Worm (Caenorhabditis elegans) whole organism, mixed stage, embryonic: Measurements from ENCODE around the gene K07C11.7.
A peak's percentile ranks its signal among the peaks of the same experiment; 100 is the strongest.

Experiments
- M03D4.4 ChIP-seq: sonication (generic microtip); optimal IDR thresholded peaks from 2 replicates; lab custom pipeline; 2017; ENCODE audit warnings: mild to moderate bottlenecking, missing genetic modification characterization, missing compliant biosample characterization
- bed-3 ChIP-seq: fragments of 200-800 bp; sonication (Bioruptor generic); optimal IDR thresholded peaks from 3 replicates; lab custom pipeline; 2018; ENCODE audit warnings: mild to moderate bottlenecking, missing genetic modification characterization, moderate library complexity, missing compliant biosample characterization
- blmp-1 ChIP-seq: fragments of 150-350 bp; optimal IDR thresholded peaks from 2 replicates; lab custom pipeline; 2014; ENCODE audit warnings: missing biosample characterization, missing genetic modification characterization
- ceh-39 ChIP-seq: fragments of 150-350 bp; optimal IDR thresholded peaks from 2 replicates; lab custom pipeline; 2014; ENCODE audit warnings: missing biosample characterization, missing genetic modification characterization
- ceh-83 ChIP-seq: fragments of 200-800 bp; sonication (Bioruptor generic); optimal IDR thresholded peaks from 2 replicates; lab custom pipeline; 2018; ENCODE audit warnings: mild to moderate bottlenecking, missing genetic modification characterization, missing compliant biosample characterization
- ces-1 ChIP-seq: fragments of 150-350 bp; optimal IDR thresholded peaks from 2 replicates; lab custom pipeline; 2014; ENCODE audit warnings: missing biosample characterization, missing genetic modification reagents, missing genetic modification characterization
- cnd-1 ChIP-seq: fragments of 200-800 bp; sonication (Bioruptor generic); optimal IDR thresholded peaks from 2 replicates; lab custom pipeline; 2018; ENCODE audit warnings: mild to moderate bottlenecking, missing genetic modification characterization, missing compliant biosample characterization
- drap-1 ChIP-seq: fragments of 200-800 bp; sonication (Bioruptor generic); optimal IDR thresholded peaks from 3 replicates; lab custom pipeline; 2018; ENCODE audit warnings: mild to moderate bottlenecking, missing genetic modification characterization, missing compliant biosample characterization
- elt-1 ChIP-seq: sonication (generic microtip); optimal IDR thresholded peaks from 2 replicates; lab custom pipeline; 2017; ENCODE audit warnings: missing genetic modification characterization, mild to moderate bottlenecking, missing compliant biosample characterization, antibody characterized with exemption, moderate library complexity, borderline replicate concordance; ENCODE audit not compliant: insufficient read depth
- elt-3 ChIP-seq: fragments of 150-350 bp; optimal IDR thresholded peaks from 2 replicates; lab custom pipeline; 2014; ENCODE audit warnings: missing biosample characterization, missing genetic modification characterization
- flh-1 ChIP-seq: fragments of 200-800 bp; sonication (Bioruptor generic); optimal IDR thresholded peaks from 2 replicates; lab custom pipeline; 2018; ENCODE audit warnings: mild to moderate bottlenecking, missing genetic modification characterization, moderate library complexity, missing compliant biosample characterization
- ham-2 ChIP-seq: fragments of 200-800 bp; sonication (Bioruptor generic); optimal IDR thresholded peaks from 2 replicates; lab custom pipeline; 2018; ENCODE audit warnings: mild to moderate bottlenecking, missing genetic modification characterization, missing compliant biosample characterization
- hlh-1 ChIP-seq: fragments of 150-350 bp; optimal IDR thresholded peaks from 2 replicates; lab custom pipeline; 2014; ENCODE audit warnings: missing biosample characterization, missing genetic modification reagents, missing genetic modification characterization
- lin-13 ChIP-seq: fragments of 150-350 bp; optimal IDR thresholded peaks from 2 replicates; lab custom pipeline; 2014; ENCODE audit warnings: missing biosample characterization, missing genetic modification characterization
- lin-32 ChIP-seq: fragments of 200-800 bp; sonication (Bioruptor generic); optimal IDR thresholded peaks from 2 replicates; lab custom pipeline; 2018; ENCODE audit warnings: mild to moderate bottlenecking, missing genetic modification characterization, missing compliant biosample characterization
- lsy-2 ChIP-seq: fragments of 150-350 bp; optimal IDR thresholded peaks from 2 replicates; lab custom pipeline; 2014; ENCODE audit warnings: missing biosample characterization, missing genetic modification characterization
- mab-5 ChIP-seq: fragments of 150-350 bp; optimal IDR thresholded peaks from 2 replicates; lab custom pipeline; 2014; ENCODE audit warnings: missing biosample characterization, missing genetic modification characterization
- mep-1 ChIP-seq: fragments of 150-350 bp; optimal IDR thresholded peaks from 2 replicates; lab custom pipeline; 2017; ENCODE audit warnings: missing biosample characterization, missing genetic modification reagents, missing genetic modification characterization, inconsistent platforms
- mls-2 ChIP-seq: sonication (generic microtip); optimal IDR thresholded peaks from 2 replicates; lab custom pipeline; 2016; ENCODE audit warnings: mild to moderate bottlenecking, missing genetic modification characterization, moderate library complexity, missing compliant biosample characterization
- nhr-12 ChIP-seq: fragments of 150-350 bp; optimal IDR thresholded peaks from 2 replicates; lab custom pipeline; 2014; ENCODE audit warnings: missing biosample characterization, missing genetic modification characterization
- nhr-2 ChIP-seq: fragments of 150-350 bp; optimal IDR thresholded peaks from 2 replicates; lab custom pipeline; 2014; ENCODE audit warnings: missing biosample characterization, missing genetic modification characterization
- nhr-237 ChIP-seq: fragments of 150-350 bp; optimal IDR thresholded peaks from 2 replicates; lab custom pipeline; 2014; ENCODE audit warnings: missing biosample characterization, missing genetic modification characterization
- nhr-28 ChIP-seq: fragments of 150-350 bp; optimal IDR thresholded peaks from 2 replicates; lab custom pipeline; 2014; ENCODE audit warnings: missing biosample characterization, missing genetic modification characterization
- nhr-76 ChIP-seq: sonication (generic microtip); optimal IDR thresholded peaks from 2 replicates; lab custom pipeline; 2017; ENCODE audit warnings: missing biosample characterization, missing genetic modification characterization
- pha-4 ChIP-seq: fragments of 150-350 bp; optimal IDR thresholded peaks from 2 replicates; lab custom pipeline; 2018; ENCODE audit warnings: missing biosample characterization, missing genetic modification reagents, missing genetic modification characterization
- sem-2 ChIP-seq: fragments of 200-800 bp; sonication (Bioruptor generic); optimal IDR thresholded peaks from 2 replicates; lab custom pipeline; 2018; ENCODE audit warnings: mild to moderate bottlenecking, missing genetic modification characterization, missing compliant biosample characterization
- snpc-4 ChIP-seq: fragments of 150-350 bp; optimal IDR thresholded peaks from 2 replicates; lab custom pipeline; 2014; ENCODE audit warnings: missing biosample characterization, missing genetic modification characterization
- sptf-1 ChIP-seq: sonication (generic microtip); optimal IDR thresholded peaks from 2 replicates; lab custom pipeline; 2017; ENCODE audit warnings: mild to moderate bottlenecking, missing genetic modification characterization, moderate library complexity, missing compliant biosample characterization
- tbx-8 ChIP-seq: fragments of 200-800 bp; sonication (Bioruptor generic); optimal IDR thresholded peaks from 2 replicates; lab custom pipeline; 2018; ENCODE audit warnings: mild to moderate bottlenecking, missing genetic modification characterization, moderate library complexity, missing compliant biosample characterization
- unc-120 ChIP-seq: sonication (generic microtip); optimal IDR thresholded peaks from 2 replicates; lab custom pipeline; 2017; ENCODE audit warnings: missing genetic modification characterization, missing compliant biosample characterization; ENCODE audit not compliant: poor library complexity, severe bottlenecking
- unc-39 ChIP-seq: fragments of 150-350 bp; optimal IDR thresholded peaks from 2 replicates; lab custom pipeline; 2014; ENCODE audit warnings: missing biosample characterization, missing genetic modification characterization
- unc-62 ChIP-seq: fragments of 150-350 bp; optimal IDR thresholded peaks from 2 replicates; lab custom pipeline; 2014; ENCODE audit warnings: missing biosample characterization, missing genetic modification reagents, missing genetic modification characterization
- zip-8 ChIP-seq: fragments of 150-350 bp; optimal IDR thresholded peaks from 2 replicates; lab custom pipeline; 2014; ENCODE audit warnings: missing biosample characterization, missing genetic modification characterization
- ztf-11 ChIP-seq: fragments of 150-350 bp; optimal IDR thresholded peaks from 2 replicates; lab custom pipeline; 2014; ENCODE audit warnings: missing biosample characterization, missing genetic modification characterization

The K07C11.7 gene

DNA sequence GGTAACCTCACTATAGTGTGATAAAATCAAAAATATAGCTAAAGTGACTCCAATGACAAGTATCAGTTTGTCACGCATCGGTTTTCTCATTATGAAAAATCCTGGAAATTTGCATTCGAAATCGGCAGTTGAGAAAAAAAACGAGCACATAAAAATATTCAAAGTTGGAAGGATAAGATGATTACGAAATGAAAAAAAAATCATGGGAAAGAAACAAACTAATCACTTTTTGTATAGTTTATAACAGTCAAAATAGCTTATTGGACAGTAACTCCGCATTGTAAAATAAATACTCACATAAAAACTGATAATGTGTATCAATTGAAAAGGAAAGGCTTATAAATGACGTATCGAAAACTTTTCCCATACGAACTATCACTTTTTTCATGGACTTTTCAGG lies 29.0 kb upstream of the K07C11.7 start, which contains the start of gene C16D9.4:
C16D9.4 (minus strand) TSS at position 101 of the 400 bp plus-strand sequence.
- TF ChIP-seq ceh-39 (tag; lab: Kevin White, UChicago) (no peak), hlh-1 (tag; lab: Kevin White, UChicago) (no peak), drap-1 (GFP tag; lab: Kevin White, UChicago) (no peak), lin-13 (tag; lab: Kevin White, UChicago) (no peak), sem-2 (GFP tag; lab: Kevin White, UChicago) (no peak), ces-1 (GFP tag; lab: Kevin White, UChicago) (no peak), mep-1 (tag; lab: Kevin White, UChicago) (no peak), zip-8 (tag; lab: Kevin White, UChicago) (no peak), nhr-237 (tag; lab: Kevin White, UChicago) (no peak), lin-32 (GFP tag; lab: Kevin White, UChicago) (no peak), elt-1 (no peak), M03D4.4 (no peak), tbx-8 (GFP tag; lab: Kevin White, UChicago) (no peak), ham-2 (no peak)

DNA sequence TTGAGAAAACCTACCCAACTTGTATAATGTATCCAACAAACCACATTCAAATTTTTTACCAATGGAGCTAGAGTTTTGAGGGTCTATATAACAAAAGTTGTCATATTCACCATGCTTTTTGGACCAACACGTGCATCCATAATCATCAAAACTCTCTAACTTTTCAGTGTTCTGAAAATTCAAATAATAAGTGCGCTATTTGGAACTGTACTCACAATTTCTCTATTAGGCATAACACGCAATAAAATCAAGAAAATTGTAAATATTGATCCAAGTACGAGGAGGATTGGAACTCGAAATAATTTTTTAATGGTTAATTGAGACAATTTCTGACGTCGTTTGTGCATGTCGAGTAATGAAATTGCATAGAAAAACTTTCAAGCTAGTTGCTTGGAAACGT lies 26.2 kb upstream of the K07C11.7 start, which contains the start of gene C16D9.3:
C16D9.3 (minus strand) TSS at position 101 of the 400 bp plus-strand sequence.
- TF ChIP-seq cnd-1 (tag; lab: Kevin White, UChicago) (no peak), unc-120 (tag; lab: Kevin White, UChicago) (no peak), nhr-76 (no peak), lsy-2 (no peak), M03D4.4 (no peak), nhr-2 (tag; lab: Kevin White, UChicago) (no peak), nhr-237 (tag; lab: Kevin White, UChicago) (no peak), ztf-11 (tag; lab: Kevin White, UChicago) (no peak), ham-2 (no peak), sem-2 (GFP tag; lab: Kevin White, UChicago) (no peak), flh-1 (GFP tag; lab: Kevin White, UChicago) (no peak), zip-8 (tag; lab: Kevin White, UChicago) (no peak), sptf-1 (tag; lab: Kevin White, UChicago) (no peak), blmp-1 (tag; lab: Kevin White, UChicago) (no peak), ceh-83 (GFP tag; lab: Kevin White, UChicago) (no peak), tbx-8 (GFP tag; lab: Kevin White, UChicago) (no peak)
- TF ChIP-seq, all 35 proteins: peak for 0

DNA sequence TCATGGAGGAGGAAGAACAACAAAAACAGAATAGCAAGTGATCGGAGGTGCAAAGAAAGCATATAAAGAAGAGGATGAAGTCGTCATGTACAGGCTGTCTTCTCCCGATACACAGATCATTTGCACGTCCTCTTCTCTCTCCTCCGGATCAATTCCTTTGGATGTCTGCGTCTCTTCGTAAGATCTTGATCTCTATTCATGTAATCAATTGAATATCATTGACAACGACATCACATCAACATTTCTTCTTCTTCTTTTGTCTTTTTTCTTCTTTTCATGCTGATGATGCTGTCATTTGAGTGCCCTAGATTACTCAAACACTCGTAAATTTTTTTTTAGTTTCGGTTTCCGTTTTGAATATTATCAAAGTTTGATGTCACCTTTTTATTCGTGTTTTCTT lies 24.5 kb upstream of the K07C11.7 start, which contains the start of gene rol-3:
rol-3 (minus strand) TSS at position 120 of the 400 bp plus-strand sequence.
- TF ChIP-seq nhr-2 (tag; lab: Kevin White, UChicago) (no peak), nhr-12 (no peak), mls-2 (tag; lab: Kevin White, UChicago) (no peak), M03D4.4 (no peak), lsy-2 (no peak), lin-32 (GFP tag; lab: Kevin White, UChicago) (no peak), nhr-28 (tag; lab: Kevin White, UChicago) (no peak), nhr-237 (tag; lab: Kevin White, UChicago) (no peak), pha-4 (tag; lab: Kevin White, UChicago) (no peak), unc-120 (tag; lab: Kevin White, UChicago) (no peak), snpc-4 (tag; lab: Kevin White, UChicago) (no peak), ham-2 (no peak), sptf-1 (tag; lab: Kevin White, UChicago) (no peak)

ce11 chrV:8235331-8235730 lies 21.6 kb upstream of the K07C11.7 start:
- no peak for TF ChIP-seq sem-2 (GFP tag; lab: Kevin White, UChicago)
- no peak for TF ChIP-seq nhr-2 (tag; lab: Kevin White, UChicago)
- no peak for TF ChIP-seq lsy-2
- TF ChIP-seq unc-62 (GFP tag; lab: Kevin White, UChicago) = no peak
- peak; percentile 18 for TF ChIP-seq lin-32 (GFP tag; lab: Kevin White, UChicago)
- TF ChIP-seq blmp-1 (tag; lab: Kevin White, UChicago) = no peak
- TF ChIP-seq mab-5 = no peak
- TF ChIP-seq cnd-1 (tag; lab: Kevin White, UChicago) = peak; percentile 46
- no peak for TF ChIP-seq ztf-11 (tag; lab: Kevin White, UChicago)
- TF ChIP-seq pha-4 (tag; lab: Kevin White, UChicago) = no peak
- TF ChIP-seq ceh-83 (GFP tag; lab: Kevin White, UChicago) = peak; percentile 74
- no peak for TF ChIP-seq tbx-8 (GFP tag; lab: Kevin White, UChicago)
- TF ChIP-seq lin-13 (tag; lab: Kevin White, UChicago) = no peak
- no peak for TF ChIP-seq ceh-39 (tag; lab: Kevin White, UChicago)
- peak; percentile 45 for TF ChIP-seq ham-2
- TF ChIP-seq elt-1 = no peak
- TF ChIP-seq snpc-4 (tag; lab: Kevin White, UChicago) = no peak
- TF ChIP-seq M03D4.4 = peak; percentile 57
- no peak for TF ChIP-seq nhr-76
- peak; percentile 45 for TF ChIP-seq drap-1 (GFP tag; lab: Kevin White, UChicago)
- no peak for TF ChIP-seq elt-3 (tag; lab: Kevin White, UChicago)
- no peak for TF ChIP-seq zip-8 (tag; lab: Kevin White, UChicago)
- TF ChIP-seq hlh-1 (tag; lab: Kevin White, UChicago) = peak; percentile 71
- TF ChIP-seq sptf-1 (tag; lab: Kevin White, UChicago) = no peak
- no peak for TF ChIP-seq bed-3 (GFP tag; lab: Kevin White, UChicago)
- no peak for TF ChIP-seq flh-1 (GFP tag; lab: Kevin White, UChicago)
- TF ChIP-seq unc-39 = no peak
